5 worm cellular contexts compared by ENCODE assay signal in the genomic region with DNA sequence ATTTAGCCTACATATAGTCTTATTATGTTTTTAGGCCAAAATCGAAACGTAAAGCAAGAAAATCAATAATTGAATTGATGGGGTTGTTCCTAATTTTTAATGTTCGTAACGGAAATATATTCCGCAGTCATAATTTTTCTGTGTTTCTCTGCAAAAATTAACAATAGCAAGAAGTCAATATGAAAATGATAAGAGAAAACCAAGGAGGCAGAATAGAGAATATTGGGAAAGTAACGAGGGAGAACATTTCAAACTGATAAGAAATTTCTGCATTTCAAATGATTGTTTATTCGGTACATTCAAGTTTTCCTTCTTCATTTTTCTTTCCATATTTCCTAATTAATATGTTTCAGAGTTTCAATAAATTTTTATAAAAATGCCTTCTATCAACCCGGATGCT.
TF ChIP-seq lines count a peak whose summit lies in the region.

Gene fbxa-54 (plus strand): TSS at position 354 of the 400 bp plus-strand sequence.

TF ChIP-seq in whole organism, L1 larva, 84 proteins besides CTCF, POLR2A, EP300 and RAD21:
- TF ChIP-seq elt-2 (tag; optimal IDR thresholded peaks at IDR 0.05; lab: Kevin White, UChicago) (peak; percentile 36), xbp-1 (tag; optimal IDR thresholded peaks at IDR 0.05; lab: Kevin White, UChicago) (no peak)

TF ChIP-seq in whole organism, L2 larva, 48 proteins besides CTCF, POLR2A, EP300 and RAD21:
- TF ChIP-seq nhr-237 (tag; optimal IDR thresholded peaks at IDR 0.05; lab: Kevin White, UChicago), result no peak
- TF ChIP-seq lin-39 (tag; optimal IDR thresholded peaks at IDR 0.05; lab: Kevin White, UChicago), result no peak
- TF ChIP-seq unc-39 (tag; optimal IDR thresholded peaks at IDR 0.05; lab: Kevin White, UChicago), result no peak
- TF ChIP-seq gmeb-1 (tag; optimal IDR thresholded peaks at IDR 0.05; lab: Kevin White, UChicago), result peak; percentile 9
- no peak for TF ChIP-seq nhr-6 (tag; optimal IDR thresholded peaks at IDR 0.05; lab: Kevin White, UChicago)
- peak; percentile 84 for TF ChIP-seq fos-1 (tag; optimal IDR thresholded peaks at IDR 0.05; lab: Kevin White, UChicago)
- TF ChIP-seq elt-3 (tag; optimal IDR thresholded peaks at IDR 0.05; lab: Kevin White, UChicago), result no peak
- no peak for TF ChIP-seq nhr-129 (tag; optimal IDR thresholded peaks at IDR 0.05; lab: Kevin White, UChicago)

TF ChIP-seq in whole organism, L3 larva, 47 proteins besides CTCF, POLR2A, EP300 and RAD21:
- peak; percentile 70 for TF ChIP-seq elt-2 (tag; optimal IDR thresholded peaks at IDR 0.05; lab: Kevin White, UChicago)
- TF ChIP-seq ceh-16 (tag; optimal IDR thresholded peaks at IDR 0.05; lab: Kevin White, UChicago), result no peak
- peak; percentile 66 for TF ChIP-seq pha-4 (tag; optimal IDR thresholded peaks at IDR 0.05; lab: Kevin White, UChicago)

TF ChIP-seq in whole organism, L4 larva, 104 proteins besides CTCF, POLR2A, EP300 and RAD21:
- TF ChIP-seq nhr-28 (tag; optimal IDR thresholded peaks at IDR 0.05; lab: Kevin White, UChicago), result peak; percentile 79
- TF ChIP-seq unc-39 (tag; optimal IDR thresholded peaks at IDR 0.05; lab: Kevin White, UChicago), result no peak
- TF ChIP-seq pqm-1 (tag; optimal IDR thresholded peaks at IDR 0.05; lab: Kevin White, UChicago), result peak; percentile 96
- TF ChIP-seq nhr-111 (GFP tag; optimal IDR thresholded peaks at IDR 0.05; lab: Kevin White, UChicago), result no peak
- peak; percentile 20 for TF ChIP-seq hlh-11 (tag; optimal IDR thresholded peaks at IDR 0.05; lab: Kevin White, UChicago)
- TF ChIP-seq dmd-6 (GFP tag; IDR thresholded peaks at IDR 0.05; lab: Robert Waterston, UW), result peak; percentile 44; the same call in 1 of the 2 replicates
- no peak for TF ChIP-seq fkh-10 (GFP tag; optimal IDR thresholded peaks at IDR 0.05; lab: Kevin White, UChicago)
- TF ChIP-seq daf-16 (GFP tag; optimal IDR thresholded peaks at IDR 0.05; lab: Kevin White, UChicago), result no peak
- peak; percentile 73 for TF ChIP-seq daf-16 (tag; optimal IDR thresholded peaks at IDR 0.05; lab: Kevin White, UChicago)
TF ChIP-seq in whole organism, L4 larva: peak in this region for 5.

TF ChIP-seq in whole organism, young adult, 124 proteins besides CTCF, POLR2A, EP300 and RAD21:
- TF ChIP-seq nhr-80 (tag; optimal IDR thresholded peaks at IDR 0.05; lab: Kevin White, UChicago) (peak; percentile 79), akir-1 (GFP tag; optimal IDR thresholded peaks at IDR 0.05; lab: Kevin White, UChicago) (no peak)
